Fruit fly (Drosophila melanogaster) whole organism, prepupa: ENCODE measurements around the gene CG31199.

Experiments
- CG10669 ChIP-seq: fragments of 200-800 bp; sonication (Bioruptor generic); optimal IDR thresholded peaks from 3 replicates; lab custom pipeline; 2018; ENCODE audit warnings: missing biosample characterization, mild to moderate bottlenecking, missing genetic modification characterization, moderate library complexity
- CG11294 ChIP-seq: fragments of 200-800 bp; sonication (Bioruptor generic); IDR thresholded peaks from 2 replicates; pipeline ENCODE4 v1.3.6; 2022; ENCODE audit warnings: missing biosample characterization, missing genetic modification characterization
- CG11762 ChIP-seq: fragments of 200-800 bp; sonication (Bioruptor generic); optimal IDR thresholded peaks from 3 replicates; lab custom pipeline; 2016; ENCODE audit warnings: missing biosample characterization, missing genetic modification characterization; ENCODE audit not compliant: insufficient read depth
- CG15336 ChIP-seq: fragments of 200-800 bp; sonication (Bioruptor generic); IDR thresholded peaks from 2 replicates; pipeline ENCODE4 v1.3.6; 2022; ENCODE audit warnings: missing biosample characterization, missing genetic modification characterization
- CG16779 ChIP-seq: fragments of 200-800 bp; sonication (Bioruptor generic); optimal IDR thresholded peaks from 3 replicates; lab custom pipeline; 2017; ENCODE audit warnings: missing biosample characterization, mild to moderate bottlenecking, missing genetic modification characterization
- CG32006 ChIP-seq: fragments of 200-800 bp; sonication (Bioruptor generic); optimal IDR thresholded peaks from 3 replicates; lab custom pipeline; 2017; ENCODE audit warnings: missing biosample characterization, mild to moderate bottlenecking, missing genetic modification characterization
- CG3919 ChIP-seq: fragments of 200-800 bp; sonication (Bioruptor generic); optimal IDR thresholded peaks from 3 replicates; lab custom pipeline; 2016; ENCODE audit warnings: missing biosample characterization, missing genetic modification characterization
- CG4318 ChIP-seq: fragments of 200-800 bp; sonication (Bioruptor generic); optimal IDR thresholded peaks from 3 replicates; lab custom pipeline; 2017; ENCODE audit warnings: missing biosample characterization, mild to moderate bottlenecking, missing genetic modification characterization
- CG6163 ChIP-seq: fragments of 200-800 bp; sonication (Bioruptor generic); IDR thresholded peaks from 3 replicates; pipeline ENCODE4 v1.3.6; 2022; ENCODE audit warnings: missing biosample characterization, missing genetic modification characterization
- CG6276 ChIP-seq: fragments of 200-800 bp; sonication (Bioruptor generic); optimal IDR thresholded peaks from 2 replicates; lab custom pipeline; 2017; ENCODE audit warnings: missing biosample characterization, mild to moderate bottlenecking, missing genetic modification characterization
- CG6808 ChIP-seq: fragments of 200-800 bp; sonication (Bioruptor generic); optimal IDR thresholded peaks from 3 replicates; lab custom pipeline; 2017; ENCODE audit warnings: missing biosample characterization, missing genetic modification characterization, mild to moderate bottlenecking, moderate library complexity, missing genetic modification reagents
- CG6854 ChIP-seq: fragments of 200-800 bp; sonication (Bioruptor generic); optimal IDR thresholded peaks from 2 replicates; lab custom pipeline; 2017; ENCODE audit warnings: missing biosample characterization, mild to moderate bottlenecking, missing genetic modification characterization
- CG7368 ChIP-seq: fragments of 200-800 bp; sonication (Bioruptor generic); optimal IDR thresholded peaks from 3 replicates; lab custom pipeline; 2016; ENCODE audit warnings: missing biosample characterization, missing genetic modification characterization
- CG8119 ChIP-seq: fragments of 200-800 bp; sonication (Bioruptor generic); IDR thresholded peaks from 3 replicates; pipeline ENCODE4 v1.3.6; 2022; ENCODE audit warnings: missing biosample characterization, missing genetic modification characterization
- CG8319 ChIP-seq: fragments of 200-800 bp; sonication (Bioruptor generic); optimal IDR thresholded peaks from 3 replicates; lab custom pipeline; 2016; ENCODE audit warnings: missing biosample characterization, missing genetic modification characterization
- CG9139 ChIP-seq: fragments of 200-800 bp; sonication (Bioruptor generic); optimal IDR thresholded peaks from 3 replicates; lab custom pipeline; 2017; ENCODE audit warnings: missing biosample characterization, mild to moderate bottlenecking, missing genetic modification characterization
- Eip75B ChIP-seq: fragments of 200-800 bp; sonication (Bioruptor generic); optimal IDR thresholded peaks from 3 replicates; lab custom pipeline; 2016; ENCODE audit warnings: missing biosample characterization, missing genetic modification characterization
- Eip78C ChIP-seq: fragments of 200-800 bp; sonication (Bioruptor generic); peaks from one replicate; lab custom pipeline; 2016; ENCODE audit warnings: missing biosample characterization, missing genetic modification characterization
- Eip93F ChIP-seq: fragments of 200-800 bp; sonication (Bioruptor generic); optimal IDR thresholded peaks from 2 replicates; lab custom pipeline; 2016; ENCODE audit warnings: missing biosample characterization, mild to moderate bottlenecking, missing genetic modification characterization
- Ets96B ChIP-seq: fragments of 200-800 bp; optimal IDR thresholded peaks from 2 replicates; lab custom pipeline; 2019; ENCODE audit warnings: missing biosample characterization, mild to moderate bottlenecking, missing genetic modification characterization, moderate library complexity
- Gug ChIP-seq: fragments of 200-800 bp; sonication (Bioruptor generic); IDR thresholded peaks from 2 replicates; pipeline ENCODE4 v1.3.6; 2022; ENCODE audit warnings: missing biosample characterization, missing genetic modification characterization
- Hr4 ChIP-seq: fragments of 200-800 bp; sonication (Bioruptor generic); optimal IDR thresholded peaks from 3 replicates; lab custom pipeline; 2016; ENCODE audit warnings: missing biosample characterization, missing genetic modification characterization
- OdsH ChIP-seq: fragments of 200-800 bp; sonication (Bioruptor generic); optimal IDR thresholded peaks from 3 replicates; lab custom pipeline; 2016; ENCODE audit warnings: missing biosample characterization, missing genetic modification characterization
- Smox ChIP-seq: fragments of 200-800 bp; sonication (Bioruptor generic); optimal IDR thresholded peaks from 3 replicates; lab custom pipeline; 2016; ENCODE audit warnings: missing biosample characterization, missing genetic modification characterization
- Sox102F ChIP-seq: fragments of 200-800 bp; sonication (Bioruptor generic); optimal IDR thresholded peaks from 2 replicates; lab custom pipeline; 2016; ENCODE audit warnings: missing biosample characterization, mild to moderate bottlenecking, missing genetic modification characterization
- Sox15 ChIP-seq: fragments of 200-800 bp; sonication (Bioruptor generic); optimal IDR thresholded peaks from 3 replicates; lab custom pipeline; 2016; ENCODE audit warnings: missing biosample characterization, missing genetic modification characterization
- acj6 ChIP-seq: fragments of 200-800 bp; sonication (Bioruptor generic); optimal IDR thresholded peaks from 3 replicates; lab custom pipeline; 2016; ENCODE audit warnings: missing biosample characterization, missing genetic modification characterization
- cyc ChIP-seq: fragments of 200-800 bp; sonication (Bioruptor generic); optimal IDR thresholded peaks from 3 replicates; lab custom pipeline; 2016; ENCODE audit warnings: missing biosample characterization, missing genetic modification characterization
- dsx ChIP-seq: fragments of 200-800 bp; optimal IDR thresholded peaks from 3 replicates; lab custom pipeline; 2019; ENCODE audit warnings: missing biosample characterization, mild to moderate bottlenecking, missing genetic modification characterization, moderate library complexity; ENCODE audit not compliant: poor library complexity, severe bottlenecking
- eg ChIP-seq: fragments of 200-800 bp; sonication (Bioruptor generic); IDR thresholded peaks from 3 replicates; pipeline ENCODE4 v1.3.6; 2022; ENCODE audit warnings: missing biosample characterization, missing genetic modification characterization
- esn ChIP-seq: fragments of 200-800 bp; sonication (Bioruptor generic); optimal IDR thresholded peaks from 2 replicates; lab custom pipeline; 2016; ENCODE audit warnings: missing biosample characterization, mild to moderate bottlenecking, missing genetic modification characterization, moderate library complexity
- fd85E ChIP-seq: fragments of 200-800 bp; sonication (Bioruptor generic); optimal IDR thresholded peaks from 3 replicates; lab custom pipeline; 2016; ENCODE audit warnings: missing biosample characterization, missing genetic modification characterization
- lz ChIP-seq: fragments of 200-800 bp; sonication (Bioruptor generic); optimal IDR thresholded peaks from 3 replicates; lab custom pipeline; 2016; ENCODE audit warnings: missing biosample characterization, missing genetic modification characterization
- net ChIP-seq: fragments of 200-800 bp; sonication (Bioruptor generic); optimal IDR thresholded peaks from 3 replicates; lab custom pipeline; 2016; ENCODE audit warnings: missing biosample characterization, missing genetic modification characterization
- ss ChIP-seq, 2 experiments: fragments of 200-800 bp; sonication (Bioruptor generic); optimal IDR thresholded peaks; 2 replicates in 1 of 2; 3 replicates in 1 of 2; lab custom pipeline; 2017 to 2018; ENCODE audit warnings: mild to moderate bottlenecking in 2 of 2, missing biosample characterization in 2 of 2, missing genetic modification characterization in 2 of 2, moderate library complexity in 1 of 2
- svp ChIP-seq: fragments of 200-800 bp; sonication (Bioruptor generic); peaks from one replicate; lab custom pipeline; 2016; ENCODE audit warnings: missing biosample characterization, missing genetic modification characterization
- topi ChIP-seq: fragments of 200-800 bp; sonication (Bioruptor generic); optimal IDR thresholded peaks from 3 replicates; lab custom pipeline; 2016; ENCODE audit warnings: missing biosample characterization, missing genetic modification characterization
- vri ChIP-seq: fragments of 200-800 bp; sonication (Bioruptor generic); optimal IDR thresholded peaks from 3 replicates; lab custom pipeline; 2016; ENCODE audit warnings: missing biosample characterization, mild to moderate bottlenecking, missing genetic modification characterization

Gene CG31199

dm6 chr3R:20783714-20784435 lies 40.2 kb upstream of the CG31199 start (continued):
- TF ChIP-seq Sox15 (GFP tag; lab: Kevin White, UChicago) (no peak), Eip93F (GFP tag; lab: Kevin White, UChicago) (no peak), CG3919 (GFP tag; lab: Kevin White, UChicago) (peak; percentile 55), CG32006 (peak; percentile 68), Hr4 (GFP tag; lab: Kevin White, UChicago) (peak; percentile 74), CG10669 (GFP tag; lab: Kevin White, UChicago) (peak; percentile 33), CG6854 (no peak), CG6276 (peak; percentile 52), acj6 (GFP tag; lab: Kevin White, UChicago) (peak; percentile 57), CG7368 (GFP tag; lab: Kevin White, UChicago) (peak; percentile 49), CG8319 (GFP tag; lab: Kevin White, UChicago) (peak; percentile 38), CG11762 (GFP tag; lab: Kevin White, UChicago) (no peak), CG15336 (peak; percentile 33; the same call in 1 of the 2 replicates), lz (GFP tag; lab: Kevin White, UChicago) (peak; percentile 58), OdsH (GFP tag; lab: Kevin White, UChicago) (peak; percentile 59), CG4318 (GFP tag; lab: Kevin White, UChicago) (peak; percentile 44), ss (GFP tag; optimal IDR thresholded peaks at IDR 0.05; lab: Kevin White, UChicago) (peak; percentile 40 to 72), svp (GFP tag; lab: Kevin White, UChicago) (peak; percentile 77)

- TF ChIP-seq fd85E (GFP tag; lab: Kevin White, UChicago), result peak; percentile 93
- TF ChIP-seq topi, result peak; percentile 11
- peak; percentile 75; the same call in 2 of the 3 replicates for TF ChIP-seq eg
- TF ChIP-seq Eip75B, result peak; percentile 37
- no peak for TF ChIP-seq CG6808 (GFP tag; lab: Kevin White, UChicago)
- peak; percentile 45; the same call in 1 of the 2 replicates for TF ChIP-seq CG11294 (GFP tag; lab: Robert Waterston, UW)
- TF ChIP-seq CG15336, result peak; percentile 82
- TF ChIP-seq CG7368 (GFP tag; lab: Kevin White, UChicago), result no peak
- TF ChIP-seq Eip93F (GFP tag; lab: Kevin White, UChicago), result peak; percentile 84
- peak; percentile 65 for TF ChIP-seq CG8119
- TF ChIP-seq ss (GFP tag; optimal IDR thresholded peaks at IDR 0.05; lab: Kevin White, UChicago), result peak; percentile 33 to 78
- peak; percentile 59 for TF ChIP-seq CG16779 (tag; lab: Kevin White, UChicago)
- no peak for TF ChIP-seq esn
- no peak for TF ChIP-seq net (GFP tag; lab: Kevin White, UChicago)
- peak; percentile 87 for TF ChIP-seq CG6163 (GFP tag; lab: Robert Waterston, UW)
- peak; percentile 21 for TF ChIP-seq Ets96B (tag; lab: Kevin White, UChicago)
- TF ChIP-seq cyc (GFP tag; lab: Kevin White, UChicago), result no peak
- TF ChIP-seq CG6854, result peak; percentile 83
- peak; percentile 57 for TF ChIP-seq dsx (GFP tag; lab: Kevin White, UChicago)
- peak; percentile 43 for TF ChIP-seq Sox102F (GFP tag; lab: Kevin White, UChicago)
- TF ChIP-seq Hr4 (GFP tag; lab: Kevin White, UChicago), result no peak
- TF ChIP-seq Smox (GFP tag; lab: Kevin White, UChicago), result no peak
- TF ChIP-seq CG9139, result peak; percentile 29
- TF ChIP-seq Gug, result peak; percentile 45; the same call in 1 of the 2 replicates
- TF ChIP-seq CG11762 (GFP tag; lab: Kevin White, UChicago), result no peak
- peak; percentile 44 for TF ChIP-seq Eip78C (GFP tag; lab: Kevin White, UChicago)
- no peak for TF ChIP-seq CG3919 (GFP tag; lab: Kevin White, UChicago)
- peak; percentile 53 for TF ChIP-seq vri (GFP tag; lab: Kevin White, UChicago)
- peak; percentile 86 for TF ChIP-seq svp (GFP tag; lab: Kevin White, UChicago)
These were observed 39.0 kb upstream of the CG31199 start for dm6 chr3R:20782655-20783105.
